Worm (Caenorhabditis elegans) whole organism, late embryonic: ENCODE measurements around the gene srt-38.

Source experiments
- K02D7.2 ChIP-seq: sonication (generic microtip); optimal IDR thresholded peaks from 2 replicates; lab custom pipeline; 2017; ENCODE audit warnings: mild to moderate bottlenecking, missing genetic modification characterization, missing compliant biosample characterization
- K09A11.1 ChIP-seq: sonication (generic microtip); optimal IDR thresholded peaks from 2 replicates; lab custom pipeline; 2017; ENCODE audit warnings: antibody characterized with exemption, mild to moderate bottlenecking, missing genetic modification characterization, missing compliant biosample characterization; ENCODE audit not compliant: insufficient read depth
- ama-1 ChIP-seq: fragments of 150-350 bp; optimal IDR thresholded peaks from 2 replicates; lab custom pipeline; 2014
- dve-1 ChIP-seq: sonication (generic microtip); optimal IDR thresholded peaks from 2 replicates; lab custom pipeline; 2017; ENCODE audit warnings: antibody characterized with exemption, mild to moderate bottlenecking, missing genetic modification characterization, missing compliant biosample characterization
- nhr-232 ChIP-seq: sonication (generic microtip); optimal IDR thresholded peaks from 2 replicates; lab custom pipeline; 2016; ENCODE audit warnings: missing genetic modification characterization, missing compliant biosample characterization
- odd-2 ChIP-seq: sonication (generic microtip); optimal IDR thresholded peaks from 2 replicates; lab custom pipeline; 2017; ENCODE audit warnings: antibody characterized with exemption, mild to moderate bottlenecking, missing genetic modification characterization, missing compliant biosample characterization
- pax-1 ChIP-seq: fragments of 150-350 bp; optimal IDR thresholded peaks from 2 replicates; lab custom pipeline; 2014; ENCODE audit warnings: missing biosample characterization, missing genetic modification characterization
- pqm-1 ChIP-seq: sonication (generic microtip); optimal IDR thresholded peaks from 2 replicates; lab custom pipeline; 2016; ENCODE audit warnings: missing genetic modification characterization, missing compliant biosample characterization
- rnt-1 ChIP-seq: sonication (generic microtip); optimal IDR thresholded peaks from 2 replicates; lab custom pipeline; 2016; ENCODE audit warnings: missing genetic modification characterization, missing compliant biosample characterization
- unc-55 ChIP-seq: sonication (generic microtip); optimal IDR thresholded peaks from 2 replicates; lab custom pipeline; 2017; ENCODE audit warnings: missing biosample characterization, missing genetic modification reagents, missing genetic modification characterization

DNA sequence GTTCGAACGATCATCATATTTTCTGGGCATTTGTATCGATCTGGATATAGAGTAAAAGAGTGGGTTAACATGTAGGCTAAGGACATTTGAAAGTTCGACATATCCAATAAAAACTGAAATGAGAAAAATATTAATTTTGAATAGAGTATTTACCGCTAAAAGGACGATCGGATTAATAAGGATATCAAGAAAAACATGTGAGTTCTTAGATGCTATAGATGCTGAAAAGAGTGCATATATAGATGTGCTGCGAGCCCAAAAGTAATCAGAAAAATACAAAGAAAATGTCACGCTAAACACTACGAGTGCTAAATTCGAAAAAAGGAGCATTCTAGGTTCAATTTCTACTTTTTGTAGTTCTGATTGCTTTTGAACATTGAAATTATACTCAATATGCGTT lies 28.7 kb downstream of the srt-38 start, which contains the start of gene srt-12:
- TF ChIP-seq nhr-232 (tag; lab: Kevin White, UChicago) = no peak
- no peak for TF ChIP-seq rnt-1 (tag; lab: Kevin White, UChicago)
- no peak for TF ChIP-seq dve-1 (tag; lab: Kevin White, UChicago)
- TF ChIP-seq K09A11.1 = no peak
- TF ChIP-seq unc-55 = no peak
- no peak for TF ChIP-seq pax-1 (tag; lab: Kevin White, UChicago)
- TF ChIP-seq odd-2 (tag; lab: Kevin White, UChicago) = no peak
- TF ChIP-seq ama-1 (lab: Kevin White, UChicago) = no peak
- no peak for TF ChIP-seq K02D7.2 (tag; lab: Kevin White, UChicago)
- TF ChIP-seq pqm-1 (tag; lab: Kevin White, UChicago) = no peak
